Fruit fly (Drosophila melanogaster) whole organism, embryonic: ENCODE results near the gene mxt.
A peak's percentile ranks its signal among the peaks of the same experiment; 100 is the strongest.

ENCODE experiments used
- Antp ChIP-seq: fragments of 200-800 bp; sonication (Bioruptor generic); optimal IDR thresholded peaks from 3 replicates; lab custom pipeline; 2016; ENCODE audit warnings: missing biosample characterization, missing genetic modification characterization
- CG10267 ChIP-seq: fragments of 200-800 bp; sonication (Bioruptor generic); optimal IDR thresholded peaks from 2 replicates; lab custom pipeline; 2018; ENCODE audit warnings: missing biosample characterization, mild to moderate bottlenecking, missing genetic modification characterization, moderate library complexity
- CG10462 ChIP-seq: fragments of 200-800 bp; sonication (Bioruptor generic); optimal IDR thresholded peaks from 2 replicates; lab custom pipeline; 2016; ENCODE audit warnings: missing biosample characterization, missing genetic modification characterization
- CG12071 ChIP-seq: fragments of 200-800 bp; sonication (Bioruptor generic); optimal IDR thresholded peaks from 3 replicates; lab custom pipeline; 2018; ENCODE audit warnings: missing biosample characterization, mild to moderate bottlenecking, missing genetic modification characterization
- CG13775 ChIP-seq: fragments of 200-800 bp; sonication (Bioruptor generic); optimal IDR thresholded peaks from 3 replicates; lab custom pipeline; 2017; ENCODE audit warnings: missing biosample characterization, mild to moderate bottlenecking, missing genetic modification characterization
- CG17829 ChIP-seq: fragments of 200-800 bp; optimal IDR thresholded peaks from 2 replicates; lab custom pipeline; 2019; ENCODE audit warnings: missing biosample characterization, mild to moderate bottlenecking, missing genetic modification characterization, moderate library complexity
- CG18619 ChIP-seq: fragments of 200-800 bp; sonication (Bioruptor generic); optimal IDR thresholded peaks from 3 replicates; lab custom pipeline; 2017; ENCODE audit warnings: missing biosample characterization, mild to moderate bottlenecking, missing genetic modification characterization
- CG2889 ChIP-seq: fragments of 200-800 bp; sonication (Bioruptor generic); IDR thresholded peaks from 3 replicates; pipeline ENCODE4 v1.3.6; 2022; ENCODE audit warnings: missing biosample characterization, missing genetic modification characterization
- CG3281 ChIP-seq: fragments of 200-800 bp; sonication (Bioruptor generic); optimal IDR thresholded peaks from 3 replicates; lab custom pipeline; 2017; ENCODE audit warnings: missing biosample characterization, mild to moderate bottlenecking, missing genetic modification characterization
- CG4730 ChIP-seq: fragments of 200-800 bp; sonication (Bioruptor generic); IDR thresholded peaks from 2 replicates; pipeline ENCODE4 v1.3.6; 2022; ENCODE audit warnings: missing biosample characterization, missing genetic modification characterization
- CG6813 ChIP-seq: fragments of 200-800 bp; sonication (Bioruptor generic); optimal IDR thresholded peaks from 2 replicates; lab custom pipeline; 2017; ENCODE audit warnings: missing biosample characterization, missing genetic modification characterization, mild to moderate bottlenecking, moderate library complexity, missing genetic modification reagents
- CG7839 ChIP-seq: fragments of 200-800 bp; sonication (Bioruptor generic); optimal IDR thresholded peaks from 3 replicates; lab custom pipeline; 2018; ENCODE audit warnings: missing biosample characterization, mild to moderate bottlenecking, missing genetic modification characterization, moderate library complexity
- CG8281 ChIP-seq: fragments of 200-800 bp; sonication (Bioruptor generic); optimal IDR thresholded peaks from 2 replicates; lab custom pipeline; 2018; ENCODE audit warnings: missing biosample characterization, mild to moderate bottlenecking, missing genetic modification characterization, moderate library complexity
- CG8359 ChIP-seq: fragments of 200-800 bp; sonication (Bioruptor generic); optimal IDR thresholded peaks from 2 replicates; lab custom pipeline; 2017; ENCODE audit warnings: missing biosample characterization, mild to moderate bottlenecking, missing genetic modification characterization, borderline replicate concordance
- CG9215 ChIP-seq: fragments of 200-800 bp; sonication (Bioruptor generic); IDR thresholded peaks from 2 replicates; pipeline ENCODE4 v1.3.6; 2022; ENCODE audit warnings: missing biosample characterization, missing genetic modification characterization
- CG9437 ChIP-seq: fragments of 200-800 bp; sonication (Bioruptor generic); optimal IDR thresholded peaks from 2 replicates; lab custom pipeline; 2018; ENCODE audit warnings: missing biosample characterization, mild to moderate bottlenecking, missing genetic modification characterization
- CG9932 ChIP-seq: fragments of 200-800 bp; sonication (Bioruptor generic); IDR thresholded peaks from 2 replicates; pipeline ENCODE4 v1.3.6; 2022; ENCODE audit warnings: missing biosample characterization, missing genetic modification characterization
- Chrac-16 ChIP-seq: fragments of 200-800 bp; sonication (Bioruptor generic); optimal IDR thresholded peaks from 3 replicates; lab custom pipeline; 2016; ENCODE audit warnings: missing biosample characterization, missing genetic modification characterization
- D ChIP-seq, 2 experiments: fragments of 200-800 bp in 1 of 2; fragments of >200 bp in 1 of 2; sonication (Bioruptor generic) in 1 of 2; optimal IDR thresholded peaks; 2 replicates in 1 of 2; 3 replicates in 1 of 2; lab custom pipeline; 2017; ENCODE audit warnings: mild to moderate bottlenecking in 1 of 2, missing biosample characterization in 1 of 2, missing genetic modification characterization in 1 of 2, missing genetic modification reagents in 1 of 2
- D19B ChIP-seq: fragments of 200-800 bp; sonication (Bioruptor generic); optimal IDR thresholded peaks from 2 replicates; lab custom pipeline; 2017; ENCODE audit warnings: missing biosample characterization, mild to moderate bottlenecking, missing genetic modification characterization
- E2f1 ChIP-seq: fragments of 200-800 bp; sonication (Bioruptor generic); IDR thresholded peaks from 2 replicates; pipeline ENCODE4 v1.3.6; 2022; ENCODE audit warnings: missing biosample characterization, missing genetic modification characterization
- Kr ChIP-seq: fragments of 200-800 bp; sonication (Bioruptor generic); optimal IDR thresholded peaks from 2 replicates; lab custom pipeline; 2017; ENCODE audit warnings: missing biosample characterization, mild to moderate bottlenecking, missing genetic modification characterization
- Nf-YC ChIP-seq: fragments of 200-800 bp; optimal IDR thresholded peaks from 3 replicates; lab custom pipeline; 2019; ENCODE audit warnings: missing biosample characterization, mild to moderate bottlenecking, missing genetic modification characterization, moderate library complexity
- Oli ChIP-seq: fragments of 200-800 bp; sonication (Bioruptor generic); optimal IDR thresholded peaks from 2 replicates; lab custom pipeline; 2018; ENCODE audit warnings: missing biosample characterization, mild to moderate bottlenecking, missing genetic modification characterization, moderate library complexity
- Side ChIP-seq: fragments of 200-800 bp; sonication (Bioruptor generic); optimal IDR thresholded peaks from 2 replicates; lab custom pipeline; 2016; ENCODE audit warnings: missing biosample characterization, missing genetic modification characterization
- Sox100B ChIP-seq: fragments of 200-800 bp; sonication (Bioruptor generic); optimal IDR thresholded peaks from 3 replicates; lab custom pipeline; 2018; ENCODE audit warnings: missing biosample characterization, mild to moderate bottlenecking, missing genetic modification characterization
- ash1 ChIP-seq: fragments of 200-800 bp; sonication (Bioruptor generic); optimal IDR thresholded peaks from 2 replicates; lab custom pipeline; 2018; ENCODE audit warnings: missing biosample characterization, mild to moderate bottlenecking, missing genetic modification characterization
- az2 ChIP-seq: fragments of 200-800 bp; sonication (Bioruptor generic); optimal IDR thresholded peaks from 3 replicates; lab custom pipeline; 2016; ENCODE audit warnings: missing biosample characterization, missing genetic modification characterization
- dpn ChIP-seq, 2 experiments: fragments of 200-800 bp; sonication (Bioruptor generic); optimal IDR thresholded peaks; 3 replicates each; lab custom pipeline; 2016; ENCODE audit warnings: missing biosample characterization in 2 of 2, missing genetic modification characterization in 2 of 2
- esg ChIP-seq: fragments of 200-800 bp; sonication (Bioruptor generic); conservative IDR thresholded peaks from 2 replicates; pipeline ENCODE4 v1.3.6; 2022; ENCODE audit warnings: missing biosample characterization, missing genetic modification characterization
- fd64A ChIP-seq: fragments of 200-800 bp; sonication (Bioruptor generic); optimal IDR thresholded peaks from 3 replicates; lab custom pipeline; 2018; ENCODE audit warnings: missing biosample characterization, mild to moderate bottlenecking, missing genetic modification characterization
- fd96Cb ChIP-seq: fragments of 200-800 bp; sonication (Bioruptor generic); optimal IDR thresholded peaks from 2 replicates; lab custom pipeline; 2018; ENCODE audit warnings: missing biosample characterization, mild to moderate bottlenecking, missing genetic modification characterization, moderate library complexity
- gem ChIP-seq: fragments of 200-800 bp; sonication (Bioruptor generic); optimal IDR thresholded peaks from 2 replicates; lab custom pipeline; 2019; ENCODE audit warnings: missing biosample characterization, mild to moderate bottlenecking, missing genetic modification characterization, moderate library complexity
- hkb ChIP-seq, 2 experiments: fragments of 200-800 bp in 1 of 2; fragments of >200 bp in 1 of 2; sonication (Bioruptor generic) in 1 of 2; IDR thresholded peaks in 1 of 2; optimal IDR thresholded peaks in 1 of 2; 2 replicates each; pipeline versions ENCODE4 v1.3.6 to Lab custom; 2017 to 2022; ENCODE audit warnings: missing biosample characterization in 1 of 2, missing genetic modification characterization in 1 of 2
- lmd ChIP-seq: fragments of 200-800 bp; sonication (Bioruptor generic); IDR thresholded peaks from 2 replicates; pipeline ENCODE4 v1.3.6; 2022; ENCODE audit warnings: missing biosample characterization, missing genetic modification characterization
- mam ChIP-seq: fragments of 200-800 bp; sonication (Bioruptor generic); optimal IDR thresholded peaks from 3 replicates; lab custom pipeline; 2016; ENCODE audit warnings: missing biosample characterization, missing genetic modification characterization
- nom ChIP-seq: fragments of 200-800 bp; sonication (Bioruptor generic); optimal IDR thresholded peaks from 2 replicates; lab custom pipeline; 2017; ENCODE audit warnings: missing biosample characterization, missing genetic modification characterization, mild to moderate bottlenecking, moderate library complexity, missing genetic modification reagents
- odd ChIP-seq: fragments of 200-800 bp; sonication (Bioruptor generic); optimal IDR thresholded peaks from 2 replicates; lab custom pipeline; 2017; ENCODE audit warnings: missing biosample characterization, mild to moderate bottlenecking, missing genetic modification characterization
- org-1 ChIP-seq: fragments of 200-800 bp; sonication (Bioruptor generic); optimal IDR thresholded peaks from 2 replicates; lab custom pipeline; 2017; ENCODE audit warnings: missing biosample characterization, missing genetic modification characterization
- psq ChIP-seq: fragments of 200-800 bp; sonication (Bioruptor generic); optimal IDR thresholded peaks from 2 replicates; lab custom pipeline; 2017; ENCODE audit warnings: missing biosample characterization, missing genetic modification characterization
- pzg ChIP-seq: fragments of 200-800 bp; sonication (Bioruptor generic); optimal IDR thresholded peaks from 3 replicates; lab custom pipeline; 2018; ENCODE audit warnings: missing biosample characterization, mild to moderate bottlenecking, missing genetic modification characterization, moderate library complexity
- row ChIP-seq: fragments of 200-800 bp; sonication (Bioruptor generic); IDR thresholded peaks from 3 replicates; pipeline ENCODE4 v1.3.6; 2022; ENCODE audit warnings: missing biosample characterization, missing genetic modification characterization
- sc ChIP-seq, 3 experiments: fragments of >200 bp in 2 of 3; fragments of 200-800 bp in 1 of 3; sonication (Bioruptor generic) in 1 of 3; optimal IDR thresholded peaks; 2 replicates in 2 of 3; 3 replicates in 1 of 3; lab custom pipeline; 2017; ENCODE audit warnings: mild to moderate bottlenecking in 1 of 3, missing biosample characterization in 1 of 3, missing genetic modification characterization in 1 of 3, missing genetic modification reagents in 1 of 3
- tgo ChIP-seq: fragments of 200-800 bp; sonication (Bioruptor generic); IDR thresholded peaks from 3 replicates; pipeline ENCODE4 v1.3.6; 2022; ENCODE audit warnings: missing biosample characterization, missing genetic modification characterization
- tll ChIP-seq, 2 experiments: fragments of 200-800 bp in 1 of 2; fragments of >200 bp in 1 of 2; sonication (Bioruptor generic) in 1 of 2; optimal IDR thresholded peaks; 2 replicates each; lab custom pipeline; 2017 to 2019; ENCODE audit warnings: missing biosample characterization in 2 of 2, missing genetic modification characterization in 2 of 2, mild to moderate bottlenecking in 1 of 2, moderate library complexity in 1 of 2
- zen ChIP-seq: fragments of 200-800 bp; sonication (Bioruptor generic); optimal IDR thresholded peaks from 3 replicates; lab custom pipeline; 2018; ENCODE audit warnings: missing biosample characterization, mild to moderate bottlenecking, missing genetic modification characterization, moderate library complexity

The mxt gene

DNA sequence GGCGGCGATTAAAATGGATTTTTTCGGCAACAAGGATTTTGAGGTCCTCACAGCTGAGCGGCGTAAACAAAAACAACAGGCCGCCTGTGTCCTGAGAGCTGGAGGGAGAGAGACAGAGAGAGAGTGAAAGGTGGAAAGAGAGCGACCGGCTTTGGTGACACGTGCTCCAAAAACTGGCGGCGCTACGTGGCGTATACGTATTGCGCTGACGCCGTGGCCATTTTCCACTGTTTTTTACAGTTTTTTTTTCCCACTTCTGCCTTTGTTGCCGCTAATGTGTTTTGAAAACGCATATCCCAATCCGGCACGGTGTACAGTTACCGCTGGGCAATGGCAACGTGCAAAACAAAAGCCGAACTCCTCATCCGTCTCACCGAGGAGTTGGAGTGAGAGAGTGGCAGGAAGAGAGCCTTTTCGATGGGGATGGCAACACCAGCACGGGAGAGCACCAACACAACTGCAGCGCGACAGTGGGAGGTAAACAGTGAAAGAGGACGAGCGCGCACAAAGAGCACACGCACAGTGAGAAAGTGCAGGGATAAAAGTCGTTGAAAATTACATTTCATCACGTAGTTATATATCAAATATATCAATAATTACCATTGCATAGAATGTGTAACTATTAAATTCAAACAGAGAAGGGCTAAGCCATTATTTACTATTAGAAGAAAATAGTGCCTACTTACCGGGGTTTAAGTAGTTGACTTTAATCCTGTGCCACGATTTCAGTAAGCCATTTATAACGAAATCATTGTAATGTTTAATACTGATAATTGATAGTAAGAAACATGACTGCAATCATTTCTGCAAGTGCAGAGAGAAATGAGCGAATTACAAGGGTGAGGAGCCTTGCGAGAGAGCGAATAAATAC is 26.4 kb downstream of the mxt start (continued):
- peak; percentile 41 for TF ChIP-seq Chrac-16 (GFP tag; lab: Kevin White, UChicago)
- no peak for TF ChIP-seq pzg (GFP tag; lab: Kevin White, UChicago)
- peak; percentile 44 for TF ChIP-seq CG6813 (GFP tag; lab: Kevin White, UChicago)
- peak; percentile 75; the same call in 2 of the 3 replicates for TF ChIP-seq row (GFP tag; lab: Robert Waterston, UW)
- no peak for TF ChIP-seq Side (GFP tag; lab: Kevin White, UChicago)
- peak; percentile 11 for TF ChIP-seq Kr (GFP tag; lab: Kevin White, UChicago)
- peak in 1 of 2 experiments; percentile 40 for TF ChIP-seq dpn (GFP tag; optimal IDR thresholded peaks at IDR 0.05; lab: Kevin White, UChicago)
- TF ChIP-seq CG8281 (tag; lab: Kevin White, UChicago) = peak; percentile 15
- no peak for TF ChIP-seq Antp
- TF ChIP-seq lmd (GFP tag; lab: Robert Waterston, UW) = peak; percentile 50
- no peak for TF ChIP-seq Sox100B (GFP tag; lab: Kevin White, UChicago)
- no peak for TF ChIP-seq CG10462 (GFP tag; lab: Kevin White, UChicago)
- peak; percentile 33 for TF ChIP-seq psq (GFP tag; lab: Kevin White, UChicago)
- peak; percentile 64 for TF ChIP-seq CG9437 (GFP tag; lab: Kevin White, UChicago)
- TF ChIP-seq zen (tag; lab: Kevin White, UChicago) = peak; percentile 79
- TF ChIP-seq E2f1 (GFP tag; lab: Robert Waterston, UW) = peak; percentile 44
- peak; percentile 66 for TF ChIP-seq CG18619 (GFP tag; lab: Kevin White, UChicago)
- TF ChIP-seq CG10267 (tag; lab: Kevin White, UChicago) = peak; percentile 67
- no peak for TF ChIP-seq odd
- TF ChIP-seq hkb (optimal IDR thresholded peaks at IDR 0.05; lab: Kevin White, UChicago) = no peak
- TF ChIP-seq hkb (GFP tag; IDR thresholded peaks at IDR 0.05; lab: Robert Waterston, UW) = peak; percentile 6
- peak; percentile 17 for TF ChIP-seq fd64A
- peak; percentile 36 for TF ChIP-seq mam
- peak; percentile 0 for TF ChIP-seq CG8359 (GFP tag; lab: Kevin White, UChicago)
- peak; percentile 38 for TF ChIP-seq tgo (GFP tag; lab: Robert Waterston, UW)
- TF ChIP-seq ash1 (GFP tag; lab: Kevin White, UChicago) = no peak
- TF ChIP-seq nom (GFP tag; lab: Kevin White, UChicago) = peak; percentile 5
- peak; percentile 57 for TF ChIP-seq Oli (tag; lab: Kevin White, UChicago)
- TF ChIP-seq CG3281 = no peak
- peak; percentile 63 for TF ChIP-seq CG17829
- TF ChIP-seq tll (GFP tag; optimal IDR thresholded peaks at IDR 0.05; lab: Kevin White, UChicago) = peak; percentile 34 to 60
- peak; percentile 93 for TF ChIP-seq D (optimal IDR thresholded peaks at IDR 0.05; lab: Kevin White, UChicago)
- TF ChIP-seq D (GFP tag; optimal IDR thresholded peaks at IDR 0.05; lab: Kevin White, UChicago) = peak; percentile 29
- peak; percentile 66 for TF ChIP-seq az2
- peak; percentile 63 for TF ChIP-seq gem
- TF ChIP-seq CG2889 (GFP tag; lab: Robert Waterston, UW) = 0 out of 3 replicates have a peak, but pooled peaks have one; percentile 4
- peak; percentile 55 for TF ChIP-seq CG9215 (GFP tag; lab: Robert Waterston, UW)
- TF ChIP-seq CG9932 (GFP tag; lab: Robert Waterston, UW) = no peak; the same call in 1 of the 2 replicates
- TF ChIP-seq esg (GFP tag; lab: Robert Waterston, UW) = peak; percentile 49; the same call in 1 of the 2 replicates
- no peak for TF ChIP-seq CG4730 (GFP tag; lab: Robert Waterston, UW)
- TF ChIP-seq CG12071 = peak; percentile 16
- TF ChIP-seq D19B (GFP tag; lab: Kevin White, UChicago) = no peak
- no peak for TF ChIP-seq sc (optimal IDR thresholded peaks at IDR 0.05; lab: Kevin White, UChicago)
- TF ChIP-seq sc (GFP tag; optimal IDR thresholded peaks at IDR 0.05; lab: Kevin White, UChicago) = peak; percentile 70
- TF ChIP-seq Nf-YC = peak; percentile 59
- TF ChIP-seq fd96Cb = peak; percentile 20
- peak; percentile 49 for TF ChIP-seq CG7839 (tag; lab: Kevin White, UChicago)
- TF ChIP-seq org-1 (GFP tag; lab: Kevin White, UChicago) = peak; percentile 62
- peak; percentile 72 for TF ChIP-seq CG13775 (GFP tag; lab: Kevin White, UChicago)
